Fruit fly (Drosophila melanogaster) whole organism, embryonic: ENCODE results near the gene CG34028.

Experiments
- Adf1 ChIP-seq: fragments of 200-800 bp; sonication (Bioruptor generic); IDR thresholded peaks from 2 replicates; pipeline ENCODE4 v1.3.6; 2022; ENCODE audit warnings: missing biosample characterization, missing genetic modification characterization
- B-H2 ChIP-seq: fragments of 200-800 bp; sonication (Bioruptor generic); optimal IDR thresholded peaks from 2 replicates; lab custom pipeline; 2018; ENCODE audit warnings: missing biosample characterization, mild to moderate bottlenecking, missing genetic modification characterization
- CG11093 ChIP-seq: fragments of 200-800 bp; sonication (Bioruptor generic); IDR thresholded peaks from 3 replicates; pipeline ENCODE4 v1.3.6; 2022; ENCODE audit warnings: missing biosample characterization, missing genetic modification characterization
- CG11247 ChIP-seq: fragments of 200-800 bp; sonication (Bioruptor generic); IDR thresholded peaks from 2 replicates; pipeline ENCODE4 v1.3.6; 2022; ENCODE audit warnings: missing biosample characterization, missing genetic modification characterization
- CG11695 ChIP-seq: fragments of 200-800 bp; sonication (Bioruptor generic); IDR thresholded peaks from 3 replicates; pipeline ENCODE4 v1.3.6; 2022; ENCODE audit warnings: missing biosample characterization, missing genetic modification characterization
- CG11696 ChIP-seq: fragments of 200-800 bp; sonication (Bioruptor generic); IDR thresholded peaks from 2 replicates; pipeline ENCODE4 v1.3.6; 2022; ENCODE audit warnings: missing biosample characterization, missing genetic modification characterization
- CG14050 ChIP-seq: fragments of 200-800 bp; sonication (Bioruptor generic); IDR thresholded peaks from 3 replicates; pipeline ENCODE4 v1.3.6; 2022; ENCODE audit warnings: missing biosample characterization, missing genetic modification characterization
- CG14667 ChIP-seq: fragments of 200-800 bp; sonication (Bioruptor generic); IDR thresholded peaks from 2 replicates; pipeline ENCODE4 v1.3.6; 2022; ENCODE audit warnings: missing biosample characterization, missing genetic modification characterization
- CG15011 ChIP-seq: fragments of 200-800 bp; sonication (Bioruptor generic); optimal IDR thresholded peaks from 3 replicates; lab custom pipeline; 2018; ENCODE audit warnings: missing biosample characterization, mild to moderate bottlenecking, missing genetic modification characterization
- CG15514 ChIP-seq: fragments of 200-800 bp; sonication (Bioruptor generic); optimal IDR thresholded peaks from 3 replicates; lab custom pipeline; 2017; ENCODE audit warnings: missing biosample characterization, missing genetic modification characterization, mild to moderate bottlenecking, moderate library complexity, missing genetic modification reagents
- CG16779 ChIP-seq: fragments of 200-800 bp; sonication (Bioruptor generic); IDR thresholded peaks from 2 replicates; pipeline ENCODE4 v1.3.6; 2022; ENCODE audit warnings: missing biosample characterization, missing genetic modification characterization
- CG2120 ChIP-seq: fragments of 200-800 bp; sonication (Bioruptor generic); optimal IDR thresholded peaks from 3 replicates; lab custom pipeline; 2016; ENCODE audit warnings: missing biosample characterization, missing genetic modification characterization
- CG31365 ChIP-seq: fragments of 200-800 bp; sonication (Bioruptor generic); optimal IDR thresholded peaks from 2 replicates; lab custom pipeline; 2018; ENCODE audit warnings: missing biosample characterization, mild to moderate bottlenecking, missing genetic modification characterization
- CG34376 ChIP-seq: fragments of 200-800 bp; sonication (Bioruptor generic); optimal IDR thresholded peaks from 2 replicates; lab custom pipeline; 2018; ENCODE audit warnings: missing biosample characterization, mild to moderate bottlenecking, missing genetic modification characterization
- CG5245 ChIP-seq: fragments of 200-800 bp; sonication (Bioruptor generic); optimal IDR thresholded peaks from 3 replicates; lab custom pipeline; 2016; ENCODE audit warnings: missing biosample characterization, missing genetic modification characterization
- CG6854 ChIP-seq: fragments of 200-800 bp; sonication (Bioruptor generic); optimal IDR thresholded peaks from 3 replicates; lab custom pipeline; 2017; ENCODE audit warnings: missing biosample characterization, mild to moderate bottlenecking, missing genetic modification characterization
- CG7372 ChIP-seq: fragments of 200-800 bp; sonication (Bioruptor generic); IDR thresholded peaks from 2 replicates; pipeline ENCODE4 v1.3.6; 2022; ENCODE audit warnings: missing biosample characterization, missing genetic modification characterization
- CG7928 ChIP-seq: fragments of 200-800 bp; sonication (Bioruptor generic); optimal IDR thresholded peaks from 2 replicates; lab custom pipeline; 2017; ENCODE audit warnings: missing biosample characterization, mild to moderate bottlenecking, missing genetic modification characterization
- CG8281 ChIP-seq: fragments of 200-800 bp; sonication (Bioruptor generic); optimal IDR thresholded peaks from 2 replicates; lab custom pipeline; 2018; ENCODE audit warnings: missing biosample characterization, mild to moderate bottlenecking, missing genetic modification characterization, moderate library complexity
- CG8388 ChIP-seq: fragments of 200-800 bp; sonication (Bioruptor generic); optimal IDR thresholded peaks from 2 replicates; lab custom pipeline; 2019; ENCODE audit warnings: missing biosample characterization, mild to moderate bottlenecking, missing genetic modification characterization, moderate library complexity
- CG8765 ChIP-seq: fragments of 200-800 bp; sonication (Bioruptor generic); IDR thresholded peaks from 2 replicates; pipeline ENCODE4 v1.3.6; 2022; ENCODE audit warnings: missing biosample characterization, missing genetic modification characterization
- CG9215 ChIP-seq: fragments of 200-800 bp; sonication (Bioruptor generic); IDR thresholded peaks from 2 replicates; pipeline ENCODE4 v1.3.6; 2022; ENCODE audit warnings: missing biosample characterization, missing genetic modification characterization
- CHES-1-like ChIP-seq: fragments of 200-800 bp; sonication (Bioruptor generic); optimal IDR thresholded peaks from 2 replicates; lab custom pipeline; 2016; ENCODE audit warnings: missing biosample characterization, missing genetic modification characterization
- Drgx ChIP-seq: fragments of 200-800 bp; sonication (Bioruptor generic); IDR thresholded peaks from 2 replicates; pipeline ENCODE4 v1.3.6; 2022; ENCODE audit warnings: missing biosample characterization, missing genetic modification characterization
- Ets97D ChIP-seq: fragments of 200-800 bp; sonication (Bioruptor generic); optimal IDR thresholded peaks from 3 replicates; lab custom pipeline; 2016; ENCODE audit warnings: missing biosample characterization, missing genetic modification characterization
- Nf-YA ChIP-seq: fragments of 200-800 bp; sonication (Bioruptor generic); IDR thresholded peaks from 2 replicates; pipeline ENCODE4 v1.3.6; 2022; ENCODE audit warnings: missing biosample characterization, missing genetic modification characterization
- Poxn ChIP-seq: fragments of 200-800 bp; sonication (Bioruptor generic); IDR thresholded peaks from 2 replicates; pipeline ENCODE4 v1.3.6; 2022; ENCODE audit warnings: missing biosample characterization, missing genetic modification characterization
- Rfx ChIP-seq: fragments of 200-800 bp; sonication (Bioruptor generic); IDR thresholded peaks from 2 replicates; pipeline ENCODE4 v1.3.6; 2022; ENCODE audit warnings: missing biosample characterization, missing genetic modification characterization
- Sox102F ChIP-seq: fragments of 200-800 bp; sonication (Bioruptor generic); optimal IDR thresholded peaks from 2 replicates; lab custom pipeline; 2018; ENCODE audit warnings: missing biosample characterization, mild to moderate bottlenecking, missing genetic modification characterization, moderate library complexity
- YL-1 ChIP-seq: fragments of 200-800 bp; sonication (Bioruptor generic); optimal IDR thresholded peaks from 3 replicates; lab custom pipeline; 2017; ENCODE audit warnings: missing biosample characterization, mild to moderate bottlenecking, missing genetic modification characterization
- cad ChIP-seq: fragments of >200 bp; optimal IDR thresholded peaks from 2 replicates; lab custom pipeline; 2017; ENCODE audit warnings: missing biosample characterization, missing genetic modification characterization
- cas ChIP-seq: fragments of 200-800 bp; sonication (Bioruptor generic); IDR thresholded peaks from 2 replicates; pipeline ENCODE4 v1.3.6; 2022; ENCODE audit warnings: missing biosample characterization, missing genetic modification characterization
- crol ChIP-seq: fragments of 200-800 bp; sonication (Bioruptor generic); IDR thresholded peaks from 2 replicates; pipeline ENCODE4 v1.3.6; 2022; ENCODE audit warnings: missing biosample characterization, missing genetic modification characterization
- dimm ChIP-seq: fragments of 200-800 bp; sonication (Bioruptor generic); IDR thresholded peaks from 2 replicates; pipeline ENCODE4 v1.3.6; 2022; ENCODE audit warnings: missing biosample characterization, missing genetic modification characterization
- eve ChIP-seq, 2 experiments: fragments of >200 bp; optimal IDR thresholded peaks; 2 replicates each; lab custom pipeline; 2017; ENCODE audit warnings: missing biosample characterization in 2 of 2, missing genetic modification characterization in 2 of 2
- gce ChIP-seq: fragments of 200-800 bp; sonication (Bioruptor generic); IDR thresholded peaks from 3 replicates; pipeline ENCODE4 v1.3.6; 2022; ENCODE audit warnings: missing biosample characterization, missing genetic modification characterization
- ken ChIP-seq: fragments of 200-800 bp; sonication (Bioruptor generic); IDR thresholded peaks from 3 replicates; pipeline ENCODE4 v1.3.6; 2022; ENCODE audit warnings: missing biosample characterization, missing genetic modification characterization
- lov ChIP-seq, 2 experiments: fragments of 200-800 bp in 1 of 2; fragments of >200 bp in 1 of 2; sonication (Bioruptor generic) in 1 of 2; IDR thresholded peaks in 1 of 2; optimal IDR thresholded peaks in 1 of 2; 2 replicates in 1 of 2; 3 replicates in 1 of 2; pipeline versions ENCODE4 v1.3.6 to Lab custom; 2017 to 2022; ENCODE audit warnings: missing biosample characterization in 1 of 2, missing genetic modification characterization in 1 of 2
- onecut ChIP-seq: fragments of 200-800 bp; sonication (Bioruptor generic); IDR thresholded peaks from 2 replicates; pipeline ENCODE4 v1.3.6; 2022; ENCODE audit warnings: missing biosample characterization, missing genetic modification characterization
- pum ChIP-seq: fragments of 200-800 bp; sonication (Bioruptor generic); optimal IDR thresholded peaks from 2 replicates; lab custom pipeline; 2016; ENCODE audit warnings: missing biosample characterization, missing genetic modification characterization
- scrt ChIP-seq: fragments of 200-800 bp; sonication (Bioruptor generic); optimal IDR thresholded peaks from 2 replicates; lab custom pipeline; 2018; ENCODE audit warnings: missing biosample characterization, mild to moderate bottlenecking, missing genetic modification characterization, moderate library complexity
- shn ChIP-seq: fragments of 200-800 bp; sonication (Bioruptor generic); optimal IDR thresholded peaks from 3 replicates; lab custom pipeline; 2016; ENCODE audit warnings: missing biosample characterization, missing genetic modification characterization
- slp2 ChIP-seq: fragments of 200-800 bp; sonication (Bioruptor generic); optimal IDR thresholded peaks from 2 replicates; lab custom pipeline; 2016; ENCODE audit warnings: missing biosample characterization, missing genetic modification characterization
- tna ChIP-seq: fragments of 200-800 bp; sonication (Bioruptor generic); IDR thresholded peaks from 2 replicates; pipeline ENCODE4 v1.3.6; 2022; ENCODE audit warnings: missing biosample characterization, missing genetic modification characterization; ENCODE audit not compliant: partially characterized antibody
- wdn ChIP-seq: fragments of 200-800 bp; sonication (Bioruptor generic); IDR thresholded peaks from 2 replicates; pipeline ENCODE4 v1.3.6; 2022; ENCODE audit warnings: missing biosample characterization, missing genetic modification characterization
- z ChIP-seq: fragments of 200-800 bp; sonication (Bioruptor generic); IDR thresholded peaks from 3 replicates; pipeline ENCODE4 v1.3.6; 2022; ENCODE audit warnings: missing biosample characterization, missing genetic modification characterization

CG34028 gene

dm6 chrX:9550565-9551145, 39.3 kb downstream of the CG34028 start, which contains the start of gene CG32700 (continued):
- TF ChIP-seq Adf1 (no peak), Rfx (no peak), CHES-1-like (no peak), slp2 (GFP tag; lab: Kevin White, UChicago) (no peak)

- TF ChIP-seq crol (GFP tag; lab: Robert Waterston, UW): peak; percentile 59
- TF ChIP-seq CG9215: no peak
- TF ChIP-seq eve (GFP tag; optimal IDR thresholded peaks at IDR 0.05; lab: Kevin White, UChicago): peak in 1 of 2 experiments; percentile 56
- no peak for TF ChIP-seq CG11695 (GFP tag; lab: Robert Waterston, UW)
- TF ChIP-seq, all 482 proteins: peak for 2
Measured at dm6 chrX:9551179-9551578, 39.9 kb downstream of the CG34028 start.

dm6 chrX:9553545-9554320, 42.4 kb downstream of the CG34028 start:
- TF ChIP-seq YL-1 (peak; percentile 75), Sox102F (peak; percentile 88), CG7372 (GFP tag; lab: Robert Waterston, UW) (peak; percentile 88), CG11093 (GFP tag; lab: Robert Waterston, UW) (peak; percentile 81; the same call in 2 of the 3 replicates), CG8388 (GFP tag; lab: Kevin White, UChicago) (peak; percentile 87), CG15514 (GFP tag; lab: Kevin White, UChicago) (peak; percentile 82), Ets97D (GFP tag; lab: Kevin White, UChicago) (peak; percentile 2), pum (GFP tag; lab: Kevin White, UChicago) (peak; percentile 80), z (GFP tag; lab: Robert Waterston, UW) (no peak), CG6854 (GFP tag; lab: Kevin White, UChicago) (peak; percentile 75), CG7928 (GFP tag; lab: Kevin White, UChicago) (peak; percentile 58), lov (optimal IDR thresholded peaks at IDR 0.05; lab: Kevin White, UChicago) (no peak), lov (GFP tag; IDR thresholded peaks at IDR 0.05; lab: Robert Waterston, UW) (peak; percentile 84), CG8765 (GFP tag; lab: Robert Waterston, UW) (peak; percentile 80), ken (peak; percentile 84), wdn (GFP tag; lab: Robert Waterston, UW) (peak; percentile 61), CG31365 (tag; lab: Kevin White, UChicago) (peak; percentile 48), CG5245 (GFP tag; lab: Kevin White, UChicago) (peak; percentile 78), CG14050 (GFP tag; lab: Robert Waterston, UW) (peak; percentile 89), CG2120 (peak; percentile 86), Nf-YA (peak; percentile 42), CG11247 (GFP tag; lab: Robert Waterston, UW) (peak; percentile 76), cas (GFP tag; lab: Robert Waterston, UW) (no peak), shn (GFP tag; lab: Kevin White, UChicago) (peak; percentile 56), cad (GFP tag; lab: Kevin White, UChicago) (no peak), gce (GFP tag; lab: Robert Waterston, UW) (peak; percentile 79; the same call in 2 of the 3 replicates), onecut (GFP tag; lab: Robert Waterston, UW) (peak; percentile 81), B-H2 (GFP tag; lab: Kevin White, UChicago) (peak; percentile 85), CG16779 (GFP tag; lab: Robert Waterston, UW) (0 out of 2 replicates have a peak, but pooled peaks have one; percentile 53), CG8281 (peak; percentile 43), CG34376 (GFP tag; lab: Kevin White, UChicago) (peak; percentile 78), tna (GFP tag; lab: Robert Waterston, UW) (0 out of 2 replicates have a peak, but pooled peaks have one; percentile 40), Drgx (GFP tag; lab: Robert Waterston, UW) (peak; percentile 84), CG11696 (GFP tag; lab: Robert Waterston, UW) (0 out of 2 replicates have a peak, but pooled peaks have one; percentile 39), CG14667 (GFP tag; lab: Robert Waterston, UW) (peak; percentile 80), scrt (peak; percentile 80), Poxn (GFP tag; lab: Robert Waterston, UW) (no peak), CG15011 (GFP tag; lab: Kevin White, UChicago) (peak; percentile 72), dimm (GFP tag; lab: Robert Waterston, UW) (peak; percentile 53; the same call in 1 of the 2 replicates)
